Fruit fly (Drosophila melanogaster) whole organism, embryonic: ENCODE results near the gene atl.
A peak's percentile ranks its signal among the peaks of the same experiment; 100 is the strongest.

Experiments used
- Blimp-1 ChIP-seq: fragments of 200-800 bp; sonication (Bioruptor generic); optimal IDR thresholded peaks from 3 replicates; lab custom pipeline; 2018; ENCODE audit warnings: missing biosample characterization, missing genetic modification characterization, mild to moderate bottlenecking, moderate library complexity, missing genetic modification reagents
- BtbVII ChIP-seq: fragments of 200-800 bp; sonication (Bioruptor generic); optimal IDR thresholded peaks from 3 replicates; lab custom pipeline; 2017; ENCODE audit warnings: missing biosample characterization, mild to moderate bottlenecking, missing genetic modification characterization
- CG13775 ChIP-seq: fragments of 200-800 bp; sonication (Bioruptor generic); optimal IDR thresholded peaks from 3 replicates; lab custom pipeline; 2017; ENCODE audit warnings: missing biosample characterization, mild to moderate bottlenecking, missing genetic modification characterization
- CG16779 ChIP-seq: fragments of 200-800 bp; sonication (Bioruptor generic); IDR thresholded peaks from 2 replicates; pipeline ENCODE4 v1.3.6; 2022; ENCODE audit warnings: missing biosample characterization, missing genetic modification characterization
- CG17359 ChIP-seq: fragments of 200-800 bp; sonication (Bioruptor generic); optimal IDR thresholded peaks from 3 replicates; lab custom pipeline; 2018; ENCODE audit warnings: missing biosample characterization, mild to moderate bottlenecking, missing genetic modification characterization, moderate library complexity
- CG3163 ChIP-seq: fragments of 200-800 bp; sonication (Bioruptor generic); optimal IDR thresholded peaks from 3 replicates; lab custom pipeline; 2016; ENCODE audit warnings: missing biosample characterization, missing genetic modification characterization
- CG34422 ChIP-seq: fragments of 200-800 bp; sonication (Bioruptor generic); IDR thresholded peaks from 3 replicates; pipeline ENCODE4 v1.3.6; 2022; ENCODE audit warnings: missing biosample characterization, missing genetic modification characterization
- CG7963 ChIP-seq: fragments of 200-800 bp; sonication (Bioruptor generic); IDR thresholded peaks from 3 replicates; pipeline ENCODE4 v1.3.6; 2022; ENCODE audit warnings: missing biosample characterization, missing genetic modification characterization; ENCODE audit not compliant: partially characterized antibody
- CHES-1-like ChIP-seq: fragments of 200-800 bp; sonication (Bioruptor generic); optimal IDR thresholded peaks from 2 replicates; lab custom pipeline; 2016; ENCODE audit warnings: missing biosample characterization, missing genetic modification characterization
- CrebB ChIP-seq: fragments of 200-800 bp; sonication (Bioruptor generic); optimal IDR thresholded peaks from 3 replicates; lab custom pipeline; 2018; ENCODE audit warnings: missing biosample characterization, mild to moderate bottlenecking, missing genetic modification characterization
- Dref ChIP-seq: fragments of 200-800 bp; sonication (Bioruptor generic); IDR thresholded peaks from 2 replicates; pipeline ENCODE4 v1.3.6; 2022; ENCODE audit warnings: missing biosample characterization, missing genetic modification characterization
- Gug ChIP-seq: fragments of 200-800 bp; sonication (Bioruptor generic); IDR thresholded peaks from 4 replicates; pipeline ENCODE4 v1.3.6; 2022; ENCODE audit warnings: missing biosample characterization, missing genetic modification characterization
- HHEX ChIP-seq: fragments of 200-800 bp; sonication (Bioruptor generic); optimal IDR thresholded peaks from 3 replicates; lab custom pipeline; 2017; ENCODE audit warnings: missing biosample characterization, mild to moderate bottlenecking, missing genetic modification characterization, missing genetic modification reagents
- HLH4C ChIP-seq: fragments of 200-800 bp; sonication (Bioruptor generic); IDR thresholded peaks from 3 replicates; pipeline ENCODE4 v1.3.6; 2022; ENCODE audit warnings: missing biosample characterization, missing genetic modification characterization; ENCODE audit not compliant: partially characterized antibody
- HmgD ChIP-seq: fragments of 200-800 bp; sonication (Bioruptor generic); optimal IDR thresholded peaks from 3 replicates; lab custom pipeline; 2016; ENCODE audit warnings: missing biosample characterization, missing genetic modification characterization
- HmgZ ChIP-seq: fragments of 200-800 bp; sonication (Bioruptor generic); optimal IDR thresholded peaks from 2 replicates; lab custom pipeline; 2018; ENCODE audit warnings: missing biosample characterization, mild to moderate bottlenecking, missing genetic modification characterization
- MBD-R2 ChIP-seq: fragments of 200-800 bp; sonication (Bioruptor generic); IDR thresholded peaks from 2 replicates; pipeline ENCODE4 v1.3.6; 2022; ENCODE audit warnings: missing biosample characterization, missing genetic modification characterization
- MESR4 ChIP-seq: fragments of 200-800 bp; sonication (Bioruptor generic); optimal IDR thresholded peaks from 2 replicates; lab custom pipeline; 2018; ENCODE audit warnings: missing biosample characterization, mild to moderate bottlenecking, missing genetic modification characterization, moderate library complexity
- Myb ChIP-seq: fragments of 200-800 bp; sonication (Bioruptor generic); optimal IDR thresholded peaks from 2 replicates; lab custom pipeline; 2016; ENCODE audit warnings: missing biosample characterization, missing genetic modification characterization
- Neu2 ChIP-seq: fragments of 200-800 bp; sonication (Bioruptor generic); optimal IDR thresholded peaks from 3 replicates; lab custom pipeline; 2016; ENCODE audit warnings: missing biosample characterization, missing genetic modification characterization, borderline replicate concordance
- Opbp ChIP-seq: fragments of 200-800 bp; sonication (Bioruptor generic); IDR thresholded peaks from 3 replicates; pipeline ENCODE4 v1.3.6; 2022; ENCODE audit warnings: missing biosample characterization, missing genetic modification characterization; ENCODE audit not compliant: partially characterized antibody
- Rfx ChIP-seq: fragments of 200-800 bp; sonication (Bioruptor generic); IDR thresholded peaks from 2 replicates; pipeline ENCODE4 v1.3.6; 2022; ENCODE audit warnings: missing biosample characterization, missing genetic modification characterization
- YL-1 ChIP-seq: fragments of 200-800 bp; sonication (Bioruptor generic); optimal IDR thresholded peaks from 3 replicates; lab custom pipeline; 2017; ENCODE audit warnings: missing biosample characterization, mild to moderate bottlenecking, missing genetic modification characterization
- al ChIP-seq: fragments of 200-800 bp; sonication (Bioruptor generic); IDR thresholded peaks from 2 replicates; pipeline ENCODE4 v1.3.6; 2022; ENCODE audit warnings: missing biosample characterization, missing genetic modification characterization
- amos ChIP-seq: fragments of 200-800 bp; sonication (Bioruptor generic); IDR thresholded peaks from 2 replicates; pipeline ENCODE4 v1.3.6; 2022; ENCODE audit warnings: missing biosample characterization, missing genetic modification characterization; ENCODE audit not compliant: partially characterized antibody
- ash1 ChIP-seq: fragments of 200-800 bp; sonication (Bioruptor generic); optimal IDR thresholded peaks from 2 replicates; lab custom pipeline; 2018; ENCODE audit warnings: missing biosample characterization, mild to moderate bottlenecking, missing genetic modification characterization
- crp ChIP-seq, 2 experiments: fragments of 200-800 bp; sonication (Bioruptor generic); optimal IDR thresholded peaks; 2 replicates in 1 of 2; 3 replicates in 1 of 2; lab custom pipeline; 2017; ENCODE audit warnings: missing biosample characterization in 2 of 2, missing genetic modification characterization in 2 of 2, mild to moderate bottlenecking in 1 of 2, moderate library complexity in 1 of 2
- ewg ChIP-seq: fragments of 200-800 bp; sonication (Bioruptor generic); optimal IDR thresholded peaks from 3 replicates; lab custom pipeline; 2017; ENCODE audit warnings: mild to moderate bottlenecking, missing biosample characterization, missing genetic modification reagents, missing genetic modification characterization
- grau ChIP-seq: fragments of 200-800 bp; optimal IDR thresholded peaks from 3 replicates; lab custom pipeline; 2019; ENCODE audit warnings: missing biosample characterization, mild to moderate bottlenecking, missing genetic modification characterization, moderate library complexity
- hkb ChIP-seq, 2 experiments: fragments of 200-800 bp in 1 of 2; fragments of >200 bp in 1 of 2; sonication (Bioruptor generic) in 1 of 2; IDR thresholded peaks in 1 of 2; optimal IDR thresholded peaks in 1 of 2; 2 replicates each; pipeline versions ENCODE4 v1.3.6 to Lab custom; 2017 to 2022; ENCODE audit warnings: missing biosample characterization in 1 of 2, missing genetic modification characterization in 1 of 2
- knrl ChIP-seq: fragments of 200-800 bp; sonication (Bioruptor generic); IDR thresholded peaks from 3 replicates; pipeline ENCODE4 v1.3.6; 2022; ENCODE audit warnings: missing biosample characterization, missing genetic modification characterization; ENCODE audit not compliant: partially characterized antibody
- nmo ChIP-seq: fragments of 200-800 bp; sonication (Bioruptor generic); optimal IDR thresholded peaks from 2 replicates; lab custom pipeline; 2018; ENCODE audit warnings: missing biosample characterization, mild to moderate bottlenecking, missing genetic modification characterization, moderate library complexity
- otp ChIP-seq: fragments of 200-800 bp; sonication (Bioruptor generic); IDR thresholded peaks from 3 replicates; pipeline ENCODE4, ENCODE4 v1.3.6; 2022; ENCODE audit warnings: missing biosample characterization, missing genetic modification characterization
- p53 ChIP-seq: fragments of 200-800 bp; sonication (Bioruptor generic); optimal IDR thresholded peaks from 2 replicates; lab custom pipeline; 2016; ENCODE audit warnings: missing biosample characterization, missing genetic modification characterization
- psq ChIP-seq: fragments of 200-800 bp; sonication (Bioruptor generic); optimal IDR thresholded peaks from 2 replicates; lab custom pipeline; 2017; ENCODE audit warnings: missing biosample characterization, missing genetic modification characterization
- row ChIP-seq: fragments of 200-800 bp; sonication (Bioruptor generic); IDR thresholded peaks from 3 replicates; pipeline ENCODE4 v1.3.6; 2022; ENCODE audit warnings: missing biosample characterization, missing genetic modification characterization
- scrt ChIP-seq: fragments of 200-800 bp; sonication (Bioruptor generic); optimal IDR thresholded peaks from 2 replicates; lab custom pipeline; 2018; ENCODE audit warnings: missing biosample characterization, mild to moderate bottlenecking, missing genetic modification characterization, moderate library complexity
- slbo ChIP-seq: fragments of 200-800 bp; sonication (Bioruptor generic); IDR thresholded peaks from 2 replicates; pipeline ENCODE4 v1.3.6; 2022; ENCODE audit warnings: missing biosample characterization, missing genetic modification characterization
- sna ChIP-seq: fragments of 200-800 bp; sonication (Bioruptor generic); IDR thresholded peaks from 2 replicates; pipeline ENCODE4 v1.3.6; 2022; ENCODE audit warnings: missing biosample characterization, missing genetic modification characterization; ENCODE audit not compliant: partially characterized antibody
- so ChIP-seq: fragments of 200-800 bp; sonication (Bioruptor generic); IDR thresholded peaks from 3 replicates; pipeline ENCODE4 v1.3.6; 2022; ENCODE audit warnings: missing biosample characterization, missing genetic modification characterization
- zen2 ChIP-seq: fragments of 200-800 bp; sonication (Bioruptor generic); IDR thresholded peaks from 3 replicates; pipeline ENCODE4 v1.3.6; 2022; ENCODE audit warnings: missing biosample characterization, missing genetic modification characterization; ENCODE audit not compliant: partially characterized antibody

atl gene

dm6 chr3R:24629877-24630808 is 4.7 kb downstream of the atl start, which contains the start of gene Wsck (continued):
- no peak for TF ChIP-seq hkb (optimal IDR thresholded peaks at IDR 0.05; lab: Kevin White, UChicago)
- no peak for TF ChIP-seq hkb (GFP tag; IDR thresholded peaks at IDR 0.05; lab: Robert Waterston, UW)
- no peak for TF ChIP-seq CG13775 (GFP tag; lab: Kevin White, UChicago)
- TF ChIP-seq ash1 (GFP tag; lab: Kevin White, UChicago) = no peak
- TF ChIP-seq Dref (GFP tag; lab: Robert Waterston, UW) = 0 out of 2 replicates have a peak, but pooled peaks have one; percentile 24
- TF ChIP-seq otp (GFP tag; lab: Robert Waterston, UW) = peak; percentile 72; the same call in 1 of the 3 replicates
- TF ChIP-seq CrebB = peak; percentile 35
- no peak for TF ChIP-seq so (GFP tag; lab: Robert Waterston, UW)
- no peak for TF ChIP-seq Neu2 (GFP tag; lab: Kevin White, UChicago)
- 0 out of 3 replicates have a peak, but pooled peaks have one; percentile 23 for TF ChIP-seq CG7963 (GFP tag; lab: Robert Waterston, UW)
- TF ChIP-seq row (GFP tag; lab: Robert Waterston, UW) = no peak; the same call in 2 of the 3 replicates
- 0 out of 2 replicates have a peak, but pooled peaks have one; percentile 11 for TF ChIP-seq slbo (GFP tag; lab: Robert Waterston, UW)
- peak; percentile 73; the same call in 2 of the 3 replicates for TF ChIP-seq CG34422 (GFP tag; lab: Robert Waterston, UW)
- TF ChIP-seq p53 = no peak
- peak; percentile 34; the same call in 1 of the 2 replicates for TF ChIP-seq Rfx
- TF ChIP-seq CG3163 (GFP tag; lab: Kevin White, UChicago) = peak; percentile 4
- TF ChIP-seq Myb (GFP tag; lab: Kevin White, UChicago) = no peak

dm6 chr3R:24634312-24634711 is 8.8 kb downstream of the atl start:
- TF ChIP-seq CG17359 (tag; lab: Kevin White, UChicago) = no peak

dm6 chr3R:24634957-24635356 is 9.5 kb downstream of the atl start, which contains the start of gene MtnF:
Gene MtnF, minus strand, starts transcription at chr3R:24635165.
- TF ChIP-seq psq (GFP tag; lab: Kevin White, UChicago) = no peak
- TF ChIP-seq CG16779 (GFP tag; lab: Robert Waterston, UW) = no peak
- no peak for TF ChIP-seq HHEX (GFP tag; lab: Kevin White, UChicago)
- peak; percentile 93 for TF ChIP-seq scrt (GFP tag; lab: Kevin White, UChicago)
- TF ChIP-seq HLH4C = no peak
- peak; percentile 69 for TF ChIP-seq ewg (GFP tag; lab: Kevin White, UChicago)

dm6 chr3R:24649923-24650322 is 24.5 kb downstream of the atl start, which contains the start of the genes puf and ash2:
Gene puf, minus strand, starts transcription at chr3R:24650043.
Gene ash2, plus strand, starts transcription at chr3R:24650125.
- TF ChIP-seq HmgD (peak; percentile 33), Rfx (peak; percentile 51), Opbp (GFP tag; lab: Robert Waterston, UW) (peak; percentile 69), MBD-R2 (GFP tag; lab: Robert Waterston, UW) (peak; percentile 96), al (GFP tag; lab: Robert Waterston, UW) (no peak), crp (GFP tag; optimal IDR thresholded peaks at IDR 0.05; lab: Kevin White, UChicago) (peak in 1 of 2 experiments; percentile 73), slbo (GFP tag; lab: Robert Waterston, UW) (peak; percentile 22; the same call in 1 of the 2 replicates), knrl (GFP tag; lab: Robert Waterston, UW) (peak; percentile 43; the same call in 2 of the 3 replicates), BtbVII (GFP tag; lab: Kevin White, UChicago) (no peak), sna (GFP tag; lab: Robert Waterston, UW) (peak; percentile 27; the same call in 1 of the 2 replicates), zen2 (peak; percentile 63; the same call in 1 of the 3 replicates), grau (no peak), YL-1 (GFP tag; lab: Kevin White, UChicago) (peak; percentile 83), Gug (GFP tag; lab: Robert Waterston, UW) (peak; percentile 3; the same call in 1 of the 4 replicates), CHES-1-like (GFP tag; lab: Kevin White, UChicago) (peak; percentile 64), amos (GFP tag; lab: Robert Waterston, UW) (peak; percentile 57), MESR4 (peak; percentile 76), nmo (GFP tag; lab: Kevin White, UChicago) (peak; percentile 25), HmgZ (tag; lab: Kevin White, UChicago) (peak; percentile 71), Blimp-1 (GFP tag; lab: Kevin White, UChicago) (no peak)
